Worm (Caenorhabditis elegans): ENCODE results near the gene ZK354.7.

The ZK354.7 gene

DNA sequence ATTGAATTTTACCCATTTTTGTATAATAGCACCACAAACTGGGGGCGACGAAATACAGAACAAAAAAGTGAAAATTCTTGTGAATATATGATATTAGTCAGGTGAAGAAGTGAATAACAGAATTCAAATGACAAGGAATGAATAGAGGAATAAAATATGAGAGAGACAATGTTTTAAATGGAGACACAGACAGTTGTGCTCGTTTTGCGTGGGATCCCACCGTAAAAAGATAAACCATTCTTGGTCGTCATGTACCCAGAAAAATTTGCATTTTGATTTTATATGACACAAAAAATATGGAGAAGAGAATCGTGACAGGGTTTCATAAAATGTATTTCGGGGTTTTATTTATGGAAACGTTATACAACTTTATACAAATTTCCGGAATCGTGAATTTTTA lies 25.2 kb downstream of the ZK354.7 start, which contains the start of gene F36H12.17:
Gene F36H12.17, minus strand, starts transcription at position 101 of the 400 bp plus-strand sequence.
- TF ChIP-seq unc-39 (tag; optimal IDR thresholded peaks at IDR 0.05) (no peak), hmg-1.1 (GFP tag; IDR thresholded peaks at IDR 0.05) (no peak), lin-15B (tag; optimal IDR thresholded peaks at IDR 0.05) (no peak), lsy-2 (tag; optimal IDR thresholded peaks at IDR 0.05) (no peak), madf-9 (GFP tag; conservative IDR thresholded peaks at IDR 0.05) (no peak), spr-3 (GFP tag; optimal IDR thresholded peaks at IDR 0.05) (no peak), cey-2 (tag; optimal IDR thresholded peaks at IDR 0.05; ENCODE audit: borderline replicate concordance, insufficient read depth) (no peak), hlh-30 (tag; optimal IDR thresholded peaks at IDR 0.05; ENCODE audit: insufficient read depth) (no peak), gei-8 (GFP tag; optimal IDR thresholded peaks at IDR 0.05) (no peak), tag-97 (GFP tag; IDR thresholded peaks at IDR 0.05) (no peak), lin-39 (tag; optimal IDR thresholded peaks at IDR 0.05) (no peak), nhr-11 (tag; optimal IDR thresholded peaks at IDR 0.05) (no peak), ama-1 (optimal IDR thresholded peaks at IDR 0.05) (no peak), lin-38 (GFP tag; IDR thresholded peaks at IDR 0.05) (no peak), ztf-11 (tag; optimal IDR thresholded peaks at IDR 0.05) (no peak), nhr-42 (GFP tag; IDR thresholded peaks at IDR 0.05) (no peak), lim-7 (GFP tag; IDR thresholded peaks at IDR 0.05) (no peak), ctbp-1 (GFP tag; IDR thresholded peaks at IDR 0.05) (no peak), daf-19 (GFP tag; conservative IDR thresholded peaks at IDR 0.05) (no peak)

DNA sequence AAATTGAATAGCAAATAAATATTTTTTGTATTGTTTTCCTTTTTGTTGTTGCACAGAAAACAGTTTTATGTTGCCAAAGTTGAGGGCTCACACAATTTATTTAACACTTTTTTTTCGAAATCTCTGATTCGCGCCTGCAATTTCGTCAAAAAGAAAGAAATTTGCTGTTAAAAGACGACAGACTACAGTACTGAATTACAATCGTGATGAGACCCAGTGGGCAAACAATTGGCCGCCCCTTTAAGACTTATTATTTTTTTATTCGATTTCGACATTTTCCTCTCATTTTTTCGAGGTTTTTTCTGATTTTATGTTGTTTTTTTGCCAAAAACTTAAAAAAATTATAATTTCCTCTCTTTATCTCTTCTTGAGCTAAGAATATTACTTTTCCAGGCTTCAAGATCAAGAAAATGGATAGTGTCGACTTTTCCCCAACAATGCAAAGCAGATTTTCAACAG lies 28.8 kb downstream of the ZK354.7 start, which contains the start of gene slfl-4:
Gene slfl-4, plus strand, starts transcription at position 409 of the 459 bp plus-strand sequence.
- no peak for TF ChIP-seq ama-1 (optimal IDR thresholded peaks at IDR 0.05)
- no peak for TF ChIP-seq ceh-62 (tag; optimal IDR thresholded peaks at IDR 0.05)
- TF ChIP-seq ztf-7 (tag; optimal IDR thresholded peaks at IDR 0.05), result no peak
- TF ChIP-seq mes-2 (tag; optimal IDR thresholded peaks at IDR 0.05; ENCODE audit: poor library complexity, severe bottlenecking), result no peak

DNA sequence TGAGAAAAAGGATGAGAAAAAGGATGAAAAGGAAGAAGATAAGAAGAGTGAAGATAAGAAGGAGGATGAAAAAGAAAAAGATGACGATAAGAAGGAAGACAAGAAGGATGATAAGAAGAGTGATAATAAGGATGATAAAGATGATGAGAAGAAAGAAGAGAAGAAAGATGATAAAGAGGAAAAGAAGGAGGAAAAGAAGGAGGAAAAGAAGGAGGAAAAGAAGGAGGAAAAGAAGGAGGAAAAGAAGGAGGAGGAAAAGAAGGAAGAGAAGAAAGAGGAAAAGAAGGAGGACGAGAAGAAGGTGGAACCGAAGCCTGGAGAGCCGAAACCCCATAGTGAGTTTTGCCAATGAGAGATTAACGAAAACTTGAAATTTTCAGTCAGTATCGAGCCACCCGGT lies 29.5 kb downstream of the ZK354.7 start:
- peak; percentile 60; the same call in 1 of the 2 replicates for TF ChIP-seq set-16 (GFP tag; IDR thresholded peaks at IDR 0.05)
- peak in 1 of 2 experiments; percentile 54 for TF ChIP-seq unc-62 (GFP tag; optimal IDR thresholded peaks at IDR 0.05 in 1 of 2)
- TF ChIP-seq unc-62 (tag; optimal IDR thresholded peaks at IDR 0.05), result no peak
- no peak for TF ChIP-seq nhr-10 (tag; optimal IDR thresholded peaks at IDR 0.05)

DNA sequence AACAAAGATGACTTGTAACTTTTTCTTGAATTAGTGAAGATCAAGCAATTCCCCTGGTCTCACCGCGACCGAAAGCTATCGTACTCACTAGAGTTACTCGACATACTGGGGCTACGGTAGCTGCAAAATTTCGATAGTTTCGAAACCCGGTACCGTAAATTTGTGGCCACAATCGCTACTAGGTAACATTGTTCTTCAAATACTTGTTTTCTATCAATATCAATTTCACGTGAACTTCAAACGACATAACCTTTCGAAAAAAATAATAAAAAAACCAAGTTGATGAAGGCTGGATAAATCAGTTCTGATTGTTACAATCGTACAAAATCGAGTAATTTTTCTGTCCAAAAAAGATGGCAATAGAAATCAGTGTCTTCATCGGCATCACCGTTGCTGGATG lies 30.4 kb downstream of the ZK354.7 start, which contains the start of gene F36H12.3:
Gene F36H12.3, plus strand, starts transcription at position 301 of the 400 bp plus-strand sequence.
- TF ChIP-seq lin-1 (GFP tag; IDR thresholded peaks at IDR 0.05) (no peak), unc-62 (GFP tag; optimal IDR thresholded peaks at IDR 0.05 in 1 of 2) (peak in 1 of 2 experiments; percentile 65), unc-62 (tag; optimal IDR thresholded peaks at IDR 0.05) (no peak)

DNA sequence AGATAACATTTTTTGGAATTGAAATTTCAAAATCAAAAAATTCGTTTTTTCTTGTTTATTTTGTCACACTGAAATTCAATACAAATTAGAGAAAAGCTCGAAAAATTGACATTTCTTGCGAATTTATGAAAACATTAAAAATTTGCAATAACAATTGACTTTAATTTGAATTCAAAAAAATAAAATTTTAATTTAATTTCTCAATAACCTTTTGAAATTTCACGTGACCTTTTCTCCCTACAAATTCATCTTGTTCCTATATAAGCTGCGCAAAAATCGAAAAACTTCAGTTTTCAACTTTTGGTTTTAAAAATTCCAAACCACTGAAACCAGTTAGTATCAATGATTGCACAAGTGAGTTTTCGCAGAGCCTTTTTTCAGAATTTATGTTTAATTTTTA lies 34.1 kb downstream of the ZK354.7 start, which contains the start of gene F36H12.4:
Gene F36H12.4, plus strand, starts transcription at position 301 of the 400 bp plus-strand sequence.
- TF ChIP-seq daf-19 (GFP tag; conservative IDR thresholded peaks at IDR 0.05) (no peak), ZK546.5 (tag; optimal IDR thresholded peaks at IDR 0.05) (no peak), lin-13 (GFP tag; optimal IDR thresholded peaks at IDR 0.05) (no peak), tag-97 (GFP tag; IDR thresholded peaks at IDR 0.05) (no peak), unc-62 (GFP tag; optimal IDR thresholded peaks at IDR 0.05 in 1 of 2) (no peak), unc-62 (tag; optimal IDR thresholded peaks at IDR 0.05) (no peak), lin-38 (GFP tag; IDR thresholded peaks at IDR 0.05) (no peak), lsy-2 (tag; optimal IDR thresholded peaks at IDR 0.05) (no peak), lin-1 (GFP tag; IDR thresholded peaks at IDR 0.05) (no peak), ceh-20 (GFP tag; IDR thresholded peaks at IDR 0.05) (no peak), ZK337.2 (GFP tag; IDR thresholded peaks at IDR 0.05) (no peak), daf-8 (GFP tag; IDR thresholded peaks at IDR 0.05) (no peak)

Data from whole organism, L4 larva.